Fruit fly (Drosophila melanogaster) whole organism, prepupa: Measurements from ENCODE around the gene CG13920.

Experiments
- Blimp-1 ChIP-seq: fragments of 200-800 bp; sonication (Bioruptor generic); optimal IDR thresholded peaks from 3 replicates; lab custom pipeline; 2017; ENCODE audit warnings: missing biosample characterization, missing genetic modification characterization, mild to moderate bottlenecking, moderate library complexity, missing genetic modification reagents
- CG11294 ChIP-seq: fragments of 200-800 bp; sonication (Bioruptor generic); IDR thresholded peaks from 2 replicates; pipeline ENCODE4 v1.3.6; 2022; ENCODE audit warnings: missing biosample characterization, missing genetic modification characterization
- CG11902 ChIP-seq: fragments of 200-800 bp; sonication (Bioruptor generic); optimal IDR thresholded peaks from 3 replicates; lab custom pipeline; 2016; ENCODE audit warnings: missing biosample characterization, missing genetic modification characterization
- CG31627 ChIP-seq: fragments of 200-800 bp; sonication (Bioruptor generic); optimal IDR thresholded peaks from 3 replicates; lab custom pipeline; 2016; ENCODE audit warnings: missing biosample characterization, missing genetic modification characterization
- CG34406 ChIP-seq: fragments of 200-800 bp; sonication (Bioruptor generic); optimal IDR thresholded peaks from 3 replicates; lab custom pipeline; 2016; ENCODE audit warnings: missing biosample characterization, missing genetic modification characterization
- CG3919 ChIP-seq: fragments of 200-800 bp; sonication (Bioruptor generic); optimal IDR thresholded peaks from 3 replicates; lab custom pipeline; 2016; ENCODE audit warnings: missing biosample characterization, missing genetic modification characterization
- CG8632 ChIP-seq: fragments of 200-800 bp; sonication (Bioruptor generic); optimal IDR thresholded peaks from 3 replicates; lab custom pipeline; 2016; ENCODE audit warnings: missing biosample characterization, missing genetic modification characterization
- Ets96B ChIP-seq: fragments of 200-800 bp; optimal IDR thresholded peaks from 2 replicates; lab custom pipeline; 2019; ENCODE audit warnings: missing biosample characterization, mild to moderate bottlenecking, missing genetic modification characterization, moderate library complexity
- Hr39 ChIP-seq: fragments of 200-800 bp; sonication (Bioruptor generic); optimal IDR thresholded peaks from 2 replicates; lab custom pipeline; 2016; ENCODE audit warnings: missing biosample characterization, missing genetic modification characterization
- OdsH ChIP-seq: fragments of 200-800 bp; sonication (Bioruptor generic); optimal IDR thresholded peaks from 3 replicates; lab custom pipeline; 2016; ENCODE audit warnings: missing biosample characterization, missing genetic modification characterization
- fd85E ChIP-seq: fragments of 200-800 bp; sonication (Bioruptor generic); optimal IDR thresholded peaks from 3 replicates; lab custom pipeline; 2016; ENCODE audit warnings: missing biosample characterization, missing genetic modification characterization
- ss ChIP-seq, 2 experiments: fragments of 200-800 bp; sonication (Bioruptor generic); optimal IDR thresholded peaks; 2 replicates in 1 of 2; 3 replicates in 1 of 2; lab custom pipeline; 2017 to 2018; ENCODE audit warnings: mild to moderate bottlenecking in 2 of 2, missing biosample characterization in 2 of 2, missing genetic modification characterization in 2 of 2, moderate library complexity in 1 of 2
- topi ChIP-seq: fragments of 200-800 bp; sonication (Bioruptor generic); optimal IDR thresholded peaks from 3 replicates; lab custom pipeline; 2016; ENCODE audit warnings: missing biosample characterization, missing genetic modification characterization
- vri ChIP-seq: fragments of 200-800 bp; sonication (Bioruptor generic); optimal IDR thresholded peaks from 3 replicates; lab custom pipeline; 2016; ENCODE audit warnings: missing biosample characterization, mild to moderate bottlenecking, missing genetic modification characterization

dm6 chr3L:1674381-1674780 is 25.6 kb downstream of the CG13920 start, which contains the start of gene CG7991:
- no peak for TF ChIP-seq CG11294 (GFP tag; lab: Robert Waterston, UW)
- no peak for TF ChIP-seq Blimp-1 (GFP tag; lab: Kevin White, UChicago)
- no peak for TF ChIP-seq Hr39 (GFP tag; lab: Kevin White, UChicago)
- TF ChIP-seq OdsH (GFP tag; lab: Kevin White, UChicago): no peak
- TF ChIP-seq topi (GFP tag; lab: Kevin White, UChicago): no peak
- no peak for TF ChIP-seq CG8632
- no peak for TF ChIP-seq CG34406 (GFP tag; lab: Kevin White, UChicago)
- no peak for TF ChIP-seq CG3919 (GFP tag; lab: Kevin White, UChicago)
- TF ChIP-seq vri (GFP tag; lab: Kevin White, UChicago): no peak
- no peak for TF ChIP-seq fd85E (GFP tag; lab: Kevin White, UChicago)
- no peak for TF ChIP-seq ss (GFP tag; optimal IDR thresholded peaks at IDR 0.05; lab: Kevin White, UChicago)
- TF ChIP-seq CG31627 (GFP tag; lab: Kevin White, UChicago): no peak
- TF ChIP-seq Ets96B (tag; lab: Kevin White, UChicago): no peak
- no peak for TF ChIP-seq CG11902 (GFP tag; lab: Kevin White, UChicago)
